Fruit fly (Drosophila melanogaster): ENCODE results near the gene CG13287.

CG13287 gene

dm6 chr3L:5922005-5922685 is 40.0 kb downstream of the CG13287 start, which contains the start of gene CG32407 (continued):
- TF ChIP-seq slp2 (GFP tag; optimal IDR thresholded peaks at IDR 0.05): no peak
- TF ChIP-seq Sox100B (GFP tag; optimal IDR thresholded peaks at IDR 0.05): peak; percentile 4
- TF ChIP-seq CG10543 (GFP tag; optimal IDR thresholded peaks at IDR 0.05): peak; percentile 64
- no peak for TF ChIP-seq Dp (GFP tag; optimal IDR thresholded peaks at IDR 0.05)
- TF ChIP-seq CG18262 (tag; optimal IDR thresholded peaks at IDR 0.05): peak; percentile 17
- TF ChIP-seq HmgZ (tag; optimal IDR thresholded peaks at IDR 0.05): peak; percentile 19
- TF ChIP-seq CG6854 (GFP tag; optimal IDR thresholded peaks at IDR 0.05): no peak
- no peak for TF ChIP-seq stwl (tag; optimal IDR thresholded peaks at IDR 0.05)
- TF ChIP-seq Optix (GFP tag; IDR thresholded peaks at IDR 0.05): 0 out of 3 replicates have a peak, but pooled peaks have one; percentile 27
- TF ChIP-seq Xrp1 (GFP tag; IDR thresholded peaks at IDR 0.05): 0 out of 2 replicates have a peak, but pooled peaks have one; percentile 20
- peak; percentile 45; the same call in 1 of the 2 replicates for TF ChIP-seq onecut (GFP tag; IDR thresholded peaks at IDR 0.05)
- peak; percentile 58 for TF ChIP-seq run (tag; optimal IDR thresholded peaks at IDR 0.05)
- TF ChIP-seq HHEX (GFP tag; optimal IDR thresholded peaks at IDR 0.05): peak; percentile 23
- peak; percentile 94 for TF ChIP-seq gcm (GFP tag; optimal IDR thresholded peaks at IDR 0.05)
- peak; percentile 88; the same call in 3 of the 4 replicates for TF ChIP-seq chinmo (GFP tag; IDR thresholded peaks at IDR 0.05; ENCODE audit: partially characterized antibody)
- TF ChIP-seq grn (GFP tag; optimal IDR thresholded peaks at IDR 0.05): peak; percentile 37
- TF ChIP-seq CG3407 (GFP tag; optimal IDR thresholded peaks at IDR 0.05): peak; percentile 34
- no peak for TF ChIP-seq bcd (GFP tag; optimal IDR thresholded peaks at IDR 0.05)
- peak; percentile 11 for TF ChIP-seq CG1603 (tag; optimal IDR thresholded peaks at IDR 0.05)
- TF ChIP-seq lab (GFP tag; optimal IDR thresholded peaks at IDR 0.05): peak; percentile 44
- 0 out of 2 replicates have a peak, but pooled peaks have one; percentile 45 for TF ChIP-seq sna (GFP tag; IDR thresholded peaks at IDR 0.05; ENCODE audit: partially characterized antibody)

dm6 chr3L:5923646-5924122 is 41.6 kb downstream of the CG13287 start, which contains the start of gene CG33523:
TSS of gene CG33523 (plus strand) at chr3L:5923862.
- TF ChIP-seq Stat92E (GFP tag; optimal IDR thresholded peaks at IDR 0.05): no peak
- no peak for TF ChIP-seq ewg (GFP tag; optimal IDR thresholded peaks at IDR 0.05)
- TF ChIP-seq CG34376 (GFP tag; optimal IDR thresholded peaks at IDR 0.05): peak; percentile 70
- no peak for TF ChIP-seq Fer3 (tag; optimal IDR thresholded peaks at IDR 0.05)
- 0 out of 2 replicates have a peak, but pooled peaks have one; percentile 10 for TF ChIP-seq CG32772 (GFP tag; IDR thresholded peaks at IDR 0.05)
- TF ChIP-seq sd (tag; optimal IDR thresholded peaks at IDR 0.05): peak; percentile 68
- no peak for TF ChIP-seq CG3281 (GFP tag; optimal IDR thresholded peaks at IDR 0.05)
- TF ChIP-seq CHES-1-like (GFP tag; optimal IDR thresholded peaks at IDR 0.05): no peak
- no peak for TF ChIP-seq MESR4 (GFP tag; optimal IDR thresholded peaks at IDR 0.05)
- TF ChIP-seq cas (GFP tag; IDR thresholded peaks at IDR 0.05): no peak
- TF ChIP-seq CG17829 (tag; optimal IDR thresholded peaks at IDR 0.05): no peak
- TF ChIP-seq ci (GFP tag; IDR thresholded peaks at IDR 0.05): peak; percentile 84
- TF ChIP-seq cato (GFP tag; optimal IDR thresholded peaks at IDR 0.05; ENCODE audit: borderline replicate concordance): no peak
- TF ChIP-seq ERR (GFP tag; optimal IDR thresholded peaks at IDR 0.05): peak; percentile 12
- TF ChIP-seq CG43689 (GFP tag; IDR thresholded peaks at IDR 0.05): no peak
- TF ChIP-seq chif (GFP tag; optimal IDR thresholded peaks at IDR 0.05): no peak
- peak; percentile 14 for TF ChIP-seq Hey (tag; optimal IDR thresholded peaks at IDR 0.05)
- TF ChIP-seq ranshi (GFP tag; IDR thresholded peaks at IDR 0.05): 0 out of 2 replicates have a peak, but pooled peaks have one; percentile 5
- TF ChIP-seq CG8765 (GFP tag; IDR thresholded peaks at IDR 0.05): no peak
- TF ChIP-seq Hr78 (GFP tag; optimal IDR thresholded peaks at IDR 0.05): peak in 1 of 2 experiments; percentile 100
- no peak for TF ChIP-seq Six4 (GFP tag; optimal IDR thresholded peaks at IDR 0.05)
- TF ChIP-seq CG5180 (GFP tag; optimal IDR thresholded peaks at IDR 0.05): no peak
- TF ChIP-seq CG9876 (GFP tag; optimal IDR thresholded peaks at IDR 0.05): no peak
- no peak for TF ChIP-seq fu2 (GFP tag; optimal IDR thresholded peaks at IDR 0.05)
- peak; percentile 55; the same call in 1 of the 2 replicates for TF ChIP-seq Adf1 (GFP tag; IDR thresholded peaks at IDR 0.05)
- no peak for TF ChIP-seq E2f2 (GFP tag; IDR thresholded peaks at IDR 0.05)
- TF ChIP-seq CG18599 (GFP tag; optimal IDR thresholded peaks at IDR 0.05): peak; percentile 33

Data from whole organism, embryonic.